Fruit fly (Drosophila melanogaster): Measurements from ENCODE around the gene Sfp24Bb.

DNA sequence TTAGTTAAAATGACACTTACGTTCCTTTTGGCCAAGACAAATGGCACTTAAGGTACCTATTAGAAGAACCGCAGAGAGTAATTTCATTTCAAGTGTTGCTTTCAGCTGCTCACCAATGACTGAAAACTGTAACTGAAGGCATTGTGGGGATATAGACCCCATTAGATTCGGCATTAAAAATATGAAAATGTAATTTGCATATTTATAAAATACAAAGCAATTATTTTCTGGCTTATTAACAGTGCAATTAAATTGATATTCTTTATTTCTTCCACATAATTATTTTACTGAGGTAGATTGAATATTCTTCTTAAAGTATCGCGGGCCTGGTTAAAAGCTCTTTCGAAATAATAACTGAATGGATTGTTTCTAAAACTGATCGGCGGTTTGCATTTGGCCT, 541 bp downstream of the Sfp24Bb start, which contains the start of gene Sfp24Bd:
- TF ChIP-seq CG34367 (tag; optimal IDR thresholded peaks at IDR 0.05) (no peak), CG32121 (GFP tag; IDR thresholded peaks at IDR 0.05) (no peak), CG9948 (tag; optimal IDR thresholded peaks at IDR 0.05) (no peak), CG10348 (GFP tag; IDR thresholded peaks at IDR 0.05) (no peak), D1 (tag; optimal IDR thresholded peaks at IDR 0.05) (no peak), CG14655 (GFP tag; optimal IDR thresholded peaks at IDR 0.05) (no peak), Pif1B (GFP tag; optimal IDR thresholded peaks at IDR 0.05) (no peak), fd96Ca (GFP tag; IDR thresholded peaks at IDR 0.05) (no peak), CG15710 (tag; optimal IDR thresholded peaks at IDR 0.05) (no peak), Ets98B (GFP tag; IDR thresholded peaks at IDR 0.05) (no peak), Snoo (tag; optimal IDR thresholded peaks at IDR 0.05) (no peak), Pif1A (GFP tag; optimal IDR thresholded peaks at IDR 0.05) (no peak)

Data from whole organism, pupa.